Worm (Caenorhabditis elegans): Measurements from ENCODE around the gene hil-3.

DNA sequence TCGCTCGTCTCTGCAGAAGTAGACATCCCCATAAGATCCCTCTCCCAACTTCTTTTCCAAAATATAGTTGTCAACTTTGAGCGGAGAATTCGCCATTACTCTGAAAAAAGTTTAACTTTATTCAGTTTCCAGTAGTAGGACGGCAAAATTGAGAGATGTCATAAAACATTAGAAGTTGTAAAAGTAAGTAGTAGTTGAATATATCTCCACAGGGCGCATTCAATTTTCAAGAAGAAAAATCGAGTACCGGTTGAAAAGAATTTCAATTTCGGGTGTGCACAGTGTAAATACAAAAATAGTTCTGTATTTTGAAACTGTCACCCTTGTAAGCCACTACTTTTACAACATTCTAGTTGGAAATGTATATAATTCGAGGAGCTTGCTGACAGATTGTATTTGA, 8.3 kb upstream of the hil-3 start, which contains the start of gene F22F1.2:
- no peak for TF ChIP-seq sea-1 (GFP tag; conservative IDR thresholded peaks at IDR 0.05)
- no peak for TF ChIP-seq hmg-4 (GFP tag; optimal IDR thresholded peaks at IDR 0.05)
- TF ChIP-seq pes-1 (GFP tag; IDR thresholded peaks at IDR 0.05): no peak
- TF ChIP-seq ama-1 (optimal IDR thresholded peaks at IDR 0.05): no peak
- no peak for TF ChIP-seq tra-4 (tag; optimal IDR thresholded peaks at IDR 0.05)
- TF ChIP-seq F13C5.2 (tag; optimal IDR thresholded peaks at IDR 0.05): no peak
- TF ChIP-seq aly-1 (tag; optimal IDR thresholded peaks at IDR 0.05): no peak
- no peak for TF ChIP-seq tbx-37 (GFP tag; conservative IDR thresholded peaks at IDR 0.05)
- TF ChIP-seq hmbx-1 (tag; optimal IDR thresholded peaks at IDR 0.05): no peak
